Worm (Caenorhabditis elegans): ENCODE results near the gene C01B10.6.

DNA sequence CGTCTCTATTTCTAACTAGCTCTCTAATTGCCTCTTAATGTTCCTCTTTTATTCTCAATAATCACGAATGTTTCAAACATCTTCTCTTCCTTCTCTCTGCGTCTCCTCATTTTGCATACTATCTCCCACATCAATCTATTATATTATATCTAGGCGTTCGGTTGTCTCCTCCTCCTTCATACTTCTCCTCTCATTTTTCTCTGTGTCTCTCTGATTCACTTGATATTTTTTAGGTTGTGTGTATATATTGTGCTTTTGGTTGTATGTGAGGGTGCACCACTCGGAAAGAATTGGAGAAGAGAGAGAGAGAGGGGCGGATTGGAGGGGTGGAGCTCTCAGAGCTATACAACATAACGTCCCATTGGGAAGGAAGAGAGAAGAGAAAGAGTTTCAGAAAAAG is 8.6 kb downstream of the C01B10.6 start:
- TF ChIP-seq ama-1 (optimal IDR thresholded peaks at IDR 0.05) (no peak), nhr-11 (tag; optimal IDR thresholded peaks at IDR 0.05) (no peak), pha-4 (tag; optimal IDR thresholded peaks at IDR 0.05) (no peak), nhr-77 (tag; optimal IDR thresholded peaks at IDR 0.05) (no peak), sea-2 (GFP tag; optimal IDR thresholded peaks at IDR 0.05) (no peak), tbx-2 (tag; optimal IDR thresholded peaks at IDR 0.05) (no peak)

All from whole organism, L3 larva.